Fruit fly (Drosophila melanogaster) whole organism: Measurements from ENCODE around the gene Zip71B.

Experiments
- CG8478 ChIP-seq: fragments of >200 bp; optimal IDR thresholded peaks from 2 replicates; lab custom pipeline; 2018; ENCODE audit warnings: inconsistent platforms
- Dll ChIP-seq: fragments of >200 bp; optimal IDR thresholded peaks from 2 replicates; lab custom pipeline; 2017
- pan ChIP-seq: fragments of >200 bp; optimal IDR thresholded peaks from 2 replicates; lab custom pipeline; 2017

DNA sequence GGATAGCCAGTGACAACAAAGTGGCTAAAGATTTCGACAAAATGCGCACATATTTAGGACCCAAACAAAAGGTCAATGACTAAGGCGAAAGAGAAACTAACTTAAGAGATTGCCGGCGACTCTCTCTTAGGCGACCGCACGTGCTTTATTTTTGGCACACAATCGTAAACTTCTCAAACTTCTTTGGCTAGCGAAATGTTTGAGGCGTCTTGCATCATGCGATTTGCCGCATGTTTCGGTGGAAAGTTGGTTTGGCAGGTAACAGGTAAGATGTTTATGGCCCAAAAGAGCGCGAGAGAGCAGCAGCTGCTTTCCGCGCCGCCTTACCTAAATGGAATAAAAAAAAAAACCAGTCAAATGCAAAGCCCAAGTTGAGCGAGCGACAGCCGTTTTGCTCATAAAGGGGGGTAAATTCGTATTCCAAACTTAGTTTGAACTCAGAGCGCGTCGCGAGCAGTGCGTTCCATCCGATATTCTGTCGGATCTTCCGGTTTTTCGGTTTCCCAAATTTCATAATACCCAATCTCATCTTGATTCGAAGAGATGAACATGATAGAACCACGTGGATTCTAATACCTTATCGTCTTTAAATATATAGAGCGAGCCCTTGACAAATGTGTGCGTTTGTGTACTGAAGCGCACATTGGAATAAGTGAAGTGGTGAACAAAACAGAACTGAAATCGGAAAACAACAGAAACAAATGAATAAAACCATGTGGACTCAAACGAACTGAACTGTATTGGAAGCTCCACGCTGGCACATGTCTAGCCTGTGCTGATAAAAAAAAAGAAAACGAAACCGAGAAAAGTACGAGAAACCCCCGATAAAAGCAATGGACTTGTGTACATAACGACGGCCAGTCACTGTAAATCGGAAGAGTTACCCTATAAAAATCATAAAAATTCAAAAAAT is 4.8 kb upstream of the Zip71B start:
- TF ChIP-seq Dll (lab: Kevin White, UChicago) (no peak), CG8478 (no peak), pan (lab: Kevin White, UChicago) (no peak)
